Worm (Caenorhabditis elegans): ENCODE measurements around the gene sri-9.

ce11 chrV:17030430-17030829, 29.2 kb downstream of the sri-9 start:
- no peak for TF ChIP-seq pqm-1 (tag; optimal IDR thresholded peaks at IDR 0.05)
- TF ChIP-seq egl-27 (tag; optimal IDR thresholded peaks at IDR 0.05): no peak
- TF ChIP-seq tbx-2 (tag; optimal IDR thresholded peaks at IDR 0.05): no peak
- TF ChIP-seq lsy-12 (tag; optimal IDR thresholded peaks at IDR 0.05): no peak
- TF ChIP-seq unc-62 (GFP tag; optimal IDR thresholded peaks at IDR 0.05): no peak
- no peak for TF ChIP-seq nhr-77 (tag; optimal IDR thresholded peaks at IDR 0.05)
- no peak for TF ChIP-seq pha-4 (tag; optimal IDR thresholded peaks at IDR 0.05)
- TF ChIP-seq skn-1 (tag; optimal IDR thresholded peaks at IDR 0.05): no peak
- TF ChIP-seq unc-39 (tag; optimal IDR thresholded peaks at IDR 0.05): no peak

Measured in whole organism, L3 larva.